Fruit fly (Drosophila melanogaster) whole organism, prepupa: ENCODE measurements around the gene CG43064.

Experiments used
- CG1621 ChIP-seq: fragments of 200-800 bp; sonication (Bioruptor generic); optimal IDR thresholded peaks from 3 replicates; lab custom pipeline; 2018; ENCODE audit warnings: missing biosample characterization, mild to moderate bottlenecking, missing genetic modification characterization
- CG8319 ChIP-seq: fragments of 200-800 bp; sonication (Bioruptor generic); optimal IDR thresholded peaks from 3 replicates; lab custom pipeline; 2016; ENCODE audit warnings: missing biosample characterization, missing genetic modification characterization
- CG9139 ChIP-seq: fragments of 200-800 bp; sonication (Bioruptor generic); optimal IDR thresholded peaks from 3 replicates; lab custom pipeline; 2017; ENCODE audit warnings: missing biosample characterization, mild to moderate bottlenecking, missing genetic modification characterization
- Eip75B ChIP-seq: fragments of 200-800 bp; sonication (Bioruptor generic); optimal IDR thresholded peaks from 3 replicates; lab custom pipeline; 2016; ENCODE audit warnings: missing biosample characterization, missing genetic modification characterization
- Ets96B ChIP-seq: fragments of 200-800 bp; optimal IDR thresholded peaks from 2 replicates; lab custom pipeline; 2019; ENCODE audit warnings: missing biosample characterization, mild to moderate bottlenecking, missing genetic modification characterization, moderate library complexity
- OdsH ChIP-seq: fragments of 200-800 bp; sonication (Bioruptor generic); optimal IDR thresholded peaks from 3 replicates; lab custom pipeline; 2016; ENCODE audit warnings: missing biosample characterization, missing genetic modification characterization

dm6 chr3L:11836575-11837077 is at the start of gene CG43064:
- no peak for TF ChIP-seq Ets96B (tag; lab: Kevin White, UChicago)
- no peak for TF ChIP-seq Eip75B (GFP tag; lab: Kevin White, UChicago)
- no peak for TF ChIP-seq OdsH (GFP tag; lab: Kevin White, UChicago)
- no peak for TF ChIP-seq CG9139
- TF ChIP-seq CG8319: no peak
- no peak for TF ChIP-seq CG1621 (tag; lab: Kevin White, UChicago)
